Worm (Caenorhabditis elegans) whole organism, L3 larva: ENCODE results near the gene hphd-1.

Source experiments
- ama-1 ChIP-seq: fragments of 150-350 bp; optimal IDR thresholded peaks from 2 replicates; lab custom pipeline; 2018
- nfya-1 ChIP-seq: sonication (generic microtip); optimal IDR thresholded peaks from 2 replicates; lab custom pipeline; 2017; ENCODE audit warnings: missing genetic modification characterization, mild to moderate bottlenecking, missing compliant biosample characterization, antibody characterized with exemption, moderate library complexity; ENCODE audit not compliant: insufficient read depth
- nhr-25 ChIP-seq: sonication (generic microtip); optimal IDR thresholded peaks from 2 replicates; lab custom pipeline; 2017; ENCODE audit warnings: missing biosample characterization, missing genetic modification characterization
- ztf-4 ChIP-seq: fragments of 150-350 bp; optimal IDR thresholded peaks from 2 replicates; lab custom pipeline; 2014; ENCODE audit warnings: missing biosample characterization, missing genetic modification characterization

ce11 chrII:12944587-12945126, 51.7 kb downstream of the hphd-1 start:
- TF ChIP-seq ztf-4 (tag; lab: Kevin White, UChicago) (peak; percentile 41), ama-1 (lab: Kevin White, UChicago) (peak; percentile 100), nfya-1 (tag; lab: Kevin White, UChicago) (peak; percentile 88), nhr-25 (tag; lab: Kevin White, UChicago) (peak; percentile 95)
